Worm (Caenorhabditis elegans) whole organism, L1 larva: ENCODE measurements around the gene F01D5.3.

Source experiments
- C04F5.9 ChIP-seq: sonication (generic microtip); optimal IDR thresholded peaks from 2 replicates; lab custom pipeline; 2016; ENCODE audit warnings: missing genetic modification characterization, missing compliant biosample characterization
- C34B4.2 ChIP-seq: sonication (generic microtip); optimal IDR thresholded peaks from 2 replicates; lab custom pipeline; 2017; ENCODE audit warnings: mild to moderate bottlenecking, missing genetic modification characterization, missing compliant biosample characterization
- F16B12.6 ChIP-seq: fragments of 150-350 bp; optimal IDR thresholded peaks from 2 replicates; lab custom pipeline; 2014; ENCODE audit warnings: missing biosample characterization, missing genetic modification characterization
- Y116A8C.19 ChIP-seq: sonication (generic microtip); optimal IDR thresholded peaks from 2 replicates; lab custom pipeline; 2016; ENCODE audit warnings: missing compliant biosample characterization, missing genetic modification characterization, borderline replicate concordance
- aly-2 ChIP-seq: fragments of 150-350 bp; optimal IDR thresholded peaks from 2 replicates; lab custom pipeline; 2014; ENCODE audit warnings: missing biosample characterization, missing genetic modification characterization
- ama-1 ChIP-seq: fragments of 150-350 bp; optimal IDR thresholded peaks from 2 replicates; lab custom pipeline; 2014
- blmp-1 ChIP-seq: fragments of 150-350 bp; optimal IDR thresholded peaks from 2 replicates; lab custom pipeline; 2014; ENCODE audit warnings: missing biosample characterization, missing genetic modification characterization
- ceh-8 ChIP-seq: fragments of 200-800 bp; sonication (Bioruptor generic); optimal IDR thresholded peaks from 2 replicates; lab custom pipeline; 2018; ENCODE audit warnings: mild to moderate bottlenecking, missing genetic modification characterization, moderate library complexity, missing compliant biosample characterization
- ceh-82 ChIP-seq, 3 experiments: fragments of 150-350 bp in 1 of 3; sonication (generic microtip) in 2 of 3; optimal IDR thresholded peaks; 2 replicates each; lab custom pipeline; 2014 to 2017; ENCODE audit warnings: missing biosample characterization in 3 of 3, missing genetic modification characterization in 3 of 3
- ceh-88 ChIP-seq: fragments of 200-800 bp; sonication (Bioruptor generic); IDR thresholded peaks from 2 replicates; pipeline ENCODE4 v1.3.6; 2022; ENCODE audit warnings: missing genetic modification characterization, missing compliant biosample characterization
- dpl-1 ChIP-seq, 3 experiments: fragments of 150-350 bp in 2 of 3; sonication (generic microtip) in 1 of 3; optimal IDR thresholded peaks; 2 replicates each; lab custom pipeline; 2014 to 2017; ENCODE audit warnings: missing biosample characterization in 3 of 3, missing genetic modification characterization in 3 of 3, missing genetic modification reagents in 3 of 3
- efl-3 ChIP-seq: fragments of 200-800 bp; sonication (Bioruptor generic); optimal IDR thresholded peaks from 2 replicates; lab custom pipeline; 2018; ENCODE audit warnings: mild to moderate bottlenecking, missing genetic modification characterization, missing compliant biosample characterization
- elt-2 ChIP-seq: sonication (generic microtip); optimal IDR thresholded peaks from 2 replicates; lab custom pipeline; 2016; ENCODE audit warnings: missing genetic modification characterization, mild to moderate bottlenecking, inconsistent platforms, missing compliant biosample characterization, missing genetic modification reagents
- elt-3 ChIP-seq, 6 experiments: fragments of 150-350 bp in 1 of 6; sonication (generic microtip); optimal IDR thresholded peaks; 2 replicates each; lab custom pipeline; 2017 to 2018; ENCODE audit warnings: missing biosample characterization in 6 of 6, missing genetic modification characterization in 6 of 6, inconsistent platforms in 1 of 6
- ets-5 ChIP-seq: fragments of 200-800 bp; sonication (Bioruptor generic); IDR thresholded peaks from 2 replicates; pipeline ENCODE4 v1.3.6; 2022; ENCODE audit warnings: missing genetic modification characterization, missing compliant biosample characterization
- fkh-10 ChIP-seq: sonication (generic microtip); optimal IDR thresholded peaks from 2 replicates; lab custom pipeline; 2017; ENCODE audit warnings: missing biosample characterization, missing genetic modification reagents, missing genetic modification characterization
- fkh-4 ChIP-seq: sonication (generic microtip); optimal IDR thresholded peaks from 2 replicates; lab custom pipeline; 2016; ENCODE audit warnings: missing compliant biosample characterization, missing genetic modification characterization, borderline replicate concordance
- fos-1 ChIP-seq: fragments of 150-350 bp; optimal IDR thresholded peaks from 2 replicates; lab custom pipeline; 2014; ENCODE audit warnings: missing biosample characterization, missing genetic modification characterization
- hlh-17 ChIP-seq: fragments of 200-800 bp; sonication (Bioruptor generic); optimal IDR thresholded peaks from 2 replicates; lab custom pipeline; 2018; ENCODE audit warnings: missing genetic modification characterization, mild to moderate bottlenecking, missing compliant biosample characterization, moderate library complexity, borderline replicate concordance
- hlh-4 ChIP-seq: sonication (generic microtip); optimal IDR thresholded peaks from 2 replicates; lab custom pipeline; 2016; ENCODE audit warnings: mild to moderate bottlenecking, missing genetic modification characterization, missing compliant biosample characterization
- hpl-2 ChIP-seq: fragments of 150-350 bp; optimal IDR thresholded peaks from 2 replicates; lab custom pipeline; 2014; ENCODE audit warnings: missing biosample characterization, missing genetic modification reagents, missing genetic modification characterization
- irx-1 ChIP-seq: sonication (generic microtip); optimal IDR thresholded peaks from 2 replicates; lab custom pipeline; 2016; ENCODE audit warnings: missing genetic modification characterization, missing compliant biosample characterization
- isw-1 ChIP-seq: fragments of 200-800 bp; sonication (Bioruptor generic); IDR thresholded peaks from 2 replicates; pipeline ENCODE4 v1.3.6; 2022; ENCODE audit warnings: missing genetic modification characterization, missing compliant biosample characterization
- lin-14 ChIP-seq: fragments of 200-800 bp; sonication (Bioruptor generic); optimal IDR thresholded peaks from 2 replicates; lab custom pipeline; 2018; ENCODE audit warnings: mild to moderate bottlenecking, missing genetic modification characterization, moderate library complexity, missing compliant biosample characterization
- lir-3 ChIP-seq: sonication (generic microtip); optimal IDR thresholded peaks from 2 replicates; lab custom pipeline; 2016; ENCODE audit warnings: mild to moderate bottlenecking, missing genetic modification characterization, moderate library complexity, missing compliant biosample characterization; ENCODE audit not compliant: poor library complexity
- lsy-2 ChIP-seq, 2 experiments: fragments of 150-350 bp; optimal IDR thresholded peaks; 2 replicates each; lab custom pipeline; 2014; ENCODE audit warnings: missing biosample characterization in 2 of 2, missing genetic modification characterization in 2 of 2
- mab-9 ChIP-seq: fragments of 200-800 bp; sonication (Bioruptor generic); IDR thresholded peaks from 2 replicates; pipeline ENCODE4 v1.3.6; 2022; ENCODE audit warnings: missing genetic modification reagents, missing genetic modification characterization, missing compliant biosample characterization
- mdl-1 ChIP-seq, 2 experiments: fragments of 150-350 bp; optimal IDR thresholded peaks; 2 replicates each; lab custom pipeline; 2014 to 2017; ENCODE audit warnings: missing biosample characterization in 2 of 2, missing genetic modification characterization in 2 of 2, inconsistent platforms in 1 of 2
- mef-2 ChIP-seq: fragments of 150-350 bp; optimal IDR thresholded peaks from 2 replicates; lab custom pipeline; 2014; ENCODE audit warnings: missing biosample characterization, missing genetic modification characterization
- mep-1 ChIP-seq: fragments of 150-350 bp; optimal IDR thresholded peaks from 2 replicates; lab custom pipeline; 2014; ENCODE audit warnings: missing biosample characterization, missing genetic modification characterization
- nhr-11 ChIP-seq: fragments of 150-350 bp; optimal IDR thresholded peaks from 2 replicates; lab custom pipeline; 2014; ENCODE audit warnings: missing biosample characterization, missing genetic modification characterization
- nhr-20 ChIP-seq: sonication (generic microtip); optimal IDR thresholded peaks from 2 replicates; lab custom pipeline; 2016; ENCODE audit warnings: mild to moderate bottlenecking, missing genetic modification characterization, missing compliant biosample characterization
- nhr-237 ChIP-seq: fragments of 150-350 bp; optimal IDR thresholded peaks from 2 replicates; lab custom pipeline; 2014; ENCODE audit warnings: missing biosample characterization, missing genetic modification characterization
- nhr-28 ChIP-seq: fragments of 150-350 bp; optimal IDR thresholded peaks from 2 replicates; lab custom pipeline; 2014; ENCODE audit warnings: missing biosample characterization, missing genetic modification characterization
- nhr-47 ChIP-seq: sonication (generic microtip); optimal IDR thresholded peaks from 2 replicates; lab custom pipeline; 2016; ENCODE audit warnings: mild to moderate bottlenecking, missing genetic modification characterization, moderate library complexity, missing compliant biosample characterization
- nhr-71 ChIP-seq: sonication (generic microtip); optimal IDR thresholded peaks from 2 replicates; lab custom pipeline; 2016; ENCODE audit warnings: mild to moderate bottlenecking, missing genetic modification characterization, moderate library complexity, missing compliant biosample characterization
- nhr-77 ChIP-seq: fragments of 150-350 bp; optimal IDR thresholded peaks from 2 replicates; lab custom pipeline; 2014; ENCODE audit warnings: missing biosample characterization, missing genetic modification characterization
- nhr-84 ChIP-seq: sonication (generic microtip); optimal IDR thresholded peaks from 2 replicates; lab custom pipeline; 2017; ENCODE audit warnings: missing biosample characterization, missing genetic modification characterization
- nhr-85 ChIP-seq: sonication (generic microtip); peaks from one replicate; lab custom pipeline; 2016; ENCODE audit warnings: missing genetic modification characterization, inconsistent platforms, missing compliant biosample characterization
- pag-3 ChIP-seq: sonication (generic microtip); optimal IDR thresholded peaks from 2 replicates; lab custom pipeline; 2017; ENCODE audit warnings: missing genetic modification characterization, mild to moderate bottlenecking, missing compliant biosample characterization, antibody characterized with exemption, borderline replicate concordance; ENCODE audit not compliant: insufficient read depth
- pax-3 ChIP-seq: fragments of 200-800 bp; sonication (Bioruptor generic); optimal IDR thresholded peaks from 2 replicates; lab custom pipeline; 2018; ENCODE audit warnings: mild to moderate bottlenecking, missing genetic modification characterization, moderate library complexity, missing compliant biosample characterization
- pqm-1 ChIP-seq: sonication (generic microtip); optimal IDR thresholded peaks from 3 replicates; lab custom pipeline; 2017; ENCODE audit warnings: missing biosample characterization, missing genetic modification characterization
- rnt-1 ChIP-seq: sonication (generic microtip); optimal IDR thresholded peaks from 2 replicates; lab custom pipeline; 2016; ENCODE audit warnings: mild to moderate bottlenecking, missing genetic modification characterization, moderate library complexity, missing compliant biosample characterization
- skn-1 ChIP-seq: fragments of 150-350 bp; optimal IDR thresholded peaks from 2 replicates; lab custom pipeline; 2014; ENCODE audit warnings: missing biosample characterization, missing genetic modification characterization
- sox-4 ChIP-seq: sonication (generic microtip); optimal IDR thresholded peaks from 2 replicates; lab custom pipeline; 2016; ENCODE audit warnings: missing genetic modification characterization, missing compliant biosample characterization
- swsn-7 ChIP-seq: sonication (generic microtip); optimal IDR thresholded peaks from 2 replicates; lab custom pipeline; 2016; ENCODE audit warnings: missing genetic modification characterization, missing compliant biosample characterization
- tbx-2 ChIP-seq: sonication (generic microtip); optimal IDR thresholded peaks from 2 replicates; lab custom pipeline; 2016; ENCODE audit warnings: missing genetic modification characterization, missing compliant biosample characterization
- unc-130 ChIP-seq: fragments of 150-350 bp; optimal IDR thresholded peaks from 2 replicates; lab custom pipeline; 2017; ENCODE audit warnings: missing biosample characterization, missing genetic modification characterization, inconsistent platforms
- unc-86 ChIP-seq: sonication (generic microtip); optimal IDR thresholded peaks from 2 replicates; lab custom pipeline; 2016; ENCODE audit warnings: missing genetic modification characterization, missing compliant biosample characterization
- xbp-1 ChIP-seq: sonication (generic microtip); optimal IDR thresholded peaks from 2 replicates; lab custom pipeline; 2016; ENCODE audit warnings: missing genetic modification characterization, missing compliant biosample characterization
- zag-1 ChIP-seq: fragments of 150-350 bp; optimal IDR thresholded peaks from 2 replicates; lab custom pipeline; 2014; ENCODE audit warnings: missing biosample characterization, missing genetic modification characterization
- zip-4 ChIP-seq: fragments of 200-800 bp; sonication (Bioruptor generic); optimal IDR thresholded peaks from 2 replicates; lab custom pipeline; 2018; ENCODE audit warnings: mild to moderate bottlenecking, missing genetic modification characterization, moderate library complexity, missing compliant biosample characterization
- ztf-4 ChIP-seq: fragments of 150-350 bp; optimal IDR thresholded peaks from 2 replicates; lab custom pipeline; 2014; ENCODE audit warnings: missing biosample characterization, missing genetic modification characterization

F01D5.3 gene

DNA sequence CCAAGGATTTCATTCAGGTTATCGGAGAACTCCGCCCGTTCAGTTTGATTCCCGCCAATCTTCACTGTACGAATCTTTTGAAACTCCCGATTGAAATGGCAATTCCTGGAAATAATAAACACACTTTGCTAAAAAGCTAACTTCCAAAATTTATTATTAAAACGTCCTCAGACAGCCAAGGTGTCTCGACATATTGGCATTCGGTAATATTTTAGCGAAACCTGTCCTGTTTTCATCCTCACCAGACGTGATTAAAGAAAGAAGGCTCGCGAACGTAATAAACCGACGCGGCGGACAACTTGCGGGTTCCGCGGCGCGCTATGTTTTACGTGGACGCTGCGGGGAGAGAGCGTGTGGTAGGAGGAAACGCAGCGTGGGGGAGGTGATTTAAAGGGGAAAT is 18.2 kb upstream of the F01D5.3 start (continued):
- TF ChIP-seq nhr-47 (peak; percentile 93), ztf-4 (tag; lab: Kevin White, UChicago) (peak; percentile 53), nhr-77 (tag; lab: Kevin White, UChicago) (peak; percentile 86), nhr-71 (tag; lab: Kevin White, UChicago) (peak; percentile 94), C04F5.9 (peak; percentile 57), isw-1 (GFP tag; lab: Robert Waterston, UW) (peak; percentile 49), mep-1 (tag; lab: Kevin White, UChicago) (peak; percentile 79), ceh-88 (peak; percentile 61), hlh-17 (no peak), nhr-11 (tag; lab: Kevin White, UChicago) (peak; percentile 49), ama-1 (peak; percentile 97), elt-2 (tag; lab: Kevin White, UChicago) (peak; percentile 94), pag-3 (tag; lab: Kevin White, UChicago) (peak; percentile 54), nhr-28 (tag; lab: Kevin White, UChicago) (no peak), lir-3 (tag; lab: Kevin White, UChicago) (peak; percentile 34), xbp-1 (tag; lab: Kevin White, UChicago) (peak; percentile 84), mdl-1 (tag; optimal IDR thresholded peaks at IDR 0.05; lab: Kevin White, UChicago) (peak in 1 of 2 experiments; percentile 49), nhr-84 (tag; lab: Kevin White, UChicago) (no peak), mef-2 (tag; lab: Kevin White, UChicago) (no peak), skn-1 (tag; lab: Kevin White, UChicago) (peak; percentile 34), unc-86 (tag; lab: Kevin White, UChicago) (peak; percentile 55), elt-3 (tag; optimal IDR thresholded peaks at IDR 0.05; lab: Kevin White, UChicago) (peak in 2 of 6 experiments; percentile 67 to 70), C34B4.2 (peak; percentile 5), fkh-4 (tag; lab: Kevin White, UChicago) (no peak), mab-9 (GFP tag; lab: Robert Waterston, UW) (0 out of 2 replicates have a peak, but pooled peaks have one; percentile 55), zip-4 (GFP tag; lab: Kevin White, UChicago) (peak; percentile 81), F16B12.6 (peak; percentile 3), ets-5 (GFP tag; lab: Robert Waterston, UW) (no peak), hpl-2 (GFP tag; lab: Kevin White, UChicago) (peak; percentile 54), nhr-85 (tag; lab: Kevin White, UChicago) (peak; percentile 97), lin-14 (GFP tag; lab: Kevin White, UChicago) (peak; percentile 83), blmp-1 (tag; lab: Kevin White, UChicago) (no peak), nhr-20 (tag; lab: Kevin White, UChicago) (peak; percentile 91), swsn-7 (peak; percentile 92), Y116A8C.19 (no peak), lsy-2 (tag; optimal IDR thresholded peaks at IDR 0.05; lab: Kevin White, UChicago) (peak; percentile 31 to 80), ceh-8 (GFP tag; lab: Kevin White, UChicago) (peak; percentile 79), ceh-82 (tag; optimal IDR thresholded peaks at IDR 0.05; lab: Kevin White, UChicago) (peak; percentile 22 to 58 (median 33)), hlh-4 (peak; percentile 30), efl-3 (GFP tag; lab: Kevin White, UChicago) (no peak), unc-130 (tag; lab: Kevin White, UChicago) (peak; percentile 23), rnt-1 (tag; lab: Kevin White, UChicago) (peak; percentile 85), dpl-1 (GFP tag; optimal IDR thresholded peaks at IDR 0.05; lab: Kevin White, UChicago) (peak; percentile 28 to 67 (median 50)), pqm-1 (tag; lab: Kevin White, UChicago) (no peak), aly-2 (tag; lab: Kevin White, UChicago) (peak; percentile 82), irx-1 (peak; percentile 79), fos-1 (peak; percentile 44), fkh-10 (no peak), zag-1 (tag; lab: Kevin White, UChicago) (no peak), pax-3 (tag; lab: Kevin White, UChicago) (peak; percentile 67), tbx-2 (tag; lab: Kevin White, UChicago) (peak; percentile 80), sox-4 (tag; lab: Kevin White, UChicago) (peak; percentile 77), nhr-237 (tag; lab: Kevin White, UChicago) (no peak)
